Fruit fly (Drosophila melanogaster) whole organism: ENCODE data around the gene CG43072.

ENCODE experiments used
- CG8478 ChIP-seq: fragments of >200 bp; optimal IDR thresholded peaks from 2 replicates; lab custom pipeline; 2018; ENCODE audit warnings: inconsistent platforms
- Dll ChIP-seq: fragments of >200 bp; optimal IDR thresholded peaks from 2 replicates; lab custom pipeline; 2017
- pan ChIP-seq: fragments of >200 bp; optimal IDR thresholded peaks from 2 replicates; lab custom pipeline; 2017
- psq ChIP-seq: fragments of >200 bp; optimal IDR thresholded peaks from 2 replicates; lab custom pipeline; 2017

- TF ChIP-seq pan (lab: Kevin White, UChicago), result no peak
- TF ChIP-seq CG8478 (lab: Kevin White, UChicago), result no peak
- TF ChIP-seq Dll (lab: Kevin White, UChicago), result no peak
- no peak for TF ChIP-seq psq (lab: Kevin White, UChicago)
Measured at dm6 chr3L:21047734-21048657, 17.7 kb upstream of the CG43072 start.
